Worm (Caenorhabditis elegans) whole organism, young adult: Measurements from ENCODE around the gene srsx-11.

Experiments used
- B0019.2 ChIP-seq: fragments of 200-800 bp; sonication (Bioruptor generic); conservative IDR thresholded peaks from 2 replicates; pipeline ENCODE4 v1.3.6; 2022; ENCODE audit warnings: missing genetic modification reagents, missing genetic modification characterization, missing compliant biosample characterization
- efl-1 ChIP-seq: fragments of 150-350 bp; optimal IDR thresholded peaks from 2 replicates; lab custom pipeline; 2014; ENCODE audit warnings: missing biosample characterization, missing genetic modification reagents, missing genetic modification characterization
- sdz-38 ChIP-seq: sonication (generic microtip); optimal IDR thresholded peaks from 2 replicates; lab custom pipeline; 2016; ENCODE audit warnings: missing genotype, missing genetic modification characterization, missing compliant biosample characterization
- ztf-26 ChIP-seq: sonication (generic microtip); optimal IDR thresholded peaks from 2 replicates; lab custom pipeline; 2017; ENCODE audit warnings: missing genetic modification characterization, missing compliant biosample characterization

- no peak for TF ChIP-seq sdz-38 (tag; lab: Kevin White, UChicago)
- TF ChIP-seq ztf-26 (tag; lab: Kevin White, UChicago), result no peak
- TF ChIP-seq efl-1 (GFP tag; lab: Kevin White, UChicago), result no peak
- no peak for TF ChIP-seq B0019.2 (GFP tag; lab: Robert Waterston, UW)
Measured at ce11 chrV:4969503-4969902, 9.5 kb downstream of the srsx-11 start.
